Worm (Caenorhabditis elegans) whole organism, L3 larva: Measurements from ENCODE around the gene lex-1.

Experiments
- R02D3.7 ChIP-seq: fragments of 150-350 bp; optimal IDR thresholded peaks from 2 replicates; lab custom pipeline; 2014; ENCODE audit warnings: missing biosample characterization, missing genetic modification characterization
- ZK546.5 ChIP-seq: sonication (generic microtip); optimal IDR thresholded peaks from 2 replicates; lab custom pipeline; 2017; ENCODE audit warnings: missing biosample characterization, missing genetic modification characterization
- ama-1 ChIP-seq: fragments of 150-350 bp; optimal IDR thresholded peaks from 2 replicates; lab custom pipeline; 2018
- ceh-16 ChIP-seq: sonication (generic microtip); optimal IDR thresholded peaks from 2 replicates; lab custom pipeline; 2017; ENCODE audit warnings: missing biosample characterization, missing genetic modification characterization
- ceh-28 ChIP-seq: fragments of 150-350 bp; optimal IDR thresholded peaks from 2 replicates; lab custom pipeline; 2014; ENCODE audit warnings: missing biosample characterization, missing genetic modification reagents, missing genetic modification characterization
- ceh-82 ChIP-seq: fragments of 150-350 bp; optimal IDR thresholded peaks from 2 replicates; lab custom pipeline; 2014; ENCODE audit warnings: missing biosample characterization, missing genetic modification characterization
- ceh-9 ChIP-seq: sonication (generic microtip); optimal IDR thresholded peaks from 2 replicates; lab custom pipeline; 2018; ENCODE audit warnings: missing biosample characterization, missing genetic modification characterization
- daf-12 ChIP-seq: fragments of 150-350 bp; optimal IDR thresholded peaks from 2 replicates; lab custom pipeline; 2014; ENCODE audit warnings: missing biosample characterization, missing genetic modification reagents, missing genetic modification characterization
- egl-27 ChIP-seq: sonication (generic microtip); optimal IDR thresholded peaks from 4 replicates; lab custom pipeline; 2017; ENCODE audit warnings: missing biosample characterization, missing genetic modification reagents, missing genetic modification characterization
- egl-5 ChIP-seq: fragments of 150-350 bp; optimal IDR thresholded peaks from 2 replicates; lab custom pipeline; 2017; ENCODE audit warnings: missing biosample characterization, missing genetic modification reagents, missing genetic modification characterization, inconsistent platforms
- elt-1 ChIP-seq: fragments of 150-350 bp; optimal IDR thresholded peaks from 2 replicates; lab custom pipeline; 2014; ENCODE audit warnings: missing biosample characterization, missing genetic modification characterization
- elt-3 ChIP-seq, 3 experiments: fragments of 150-350 bp in 1 of 3; sonication (generic microtip) in 2 of 3; optimal IDR thresholded peaks; 2 replicates in 2 of 3; 4 replicates in 1 of 3; lab custom pipeline; 2014 to 2017; ENCODE audit warnings: missing biosample characterization in 3 of 3, missing genetic modification characterization in 3 of 3
- fkh-10 ChIP-seq: sonication (generic microtip); optimal IDR thresholded peaks from 2 replicates; lab custom pipeline; 2017; ENCODE audit warnings: missing biosample characterization, missing genetic modification reagents, missing genetic modification characterization
- fkh-2 ChIP-seq: fragments of 150-350 bp; optimal IDR thresholded peaks from 2 replicates; lab custom pipeline; 2014; ENCODE audit warnings: missing biosample characterization, missing genetic modification reagents, missing genetic modification characterization
- lin-15B ChIP-seq: fragments of 150-350 bp; optimal IDR thresholded peaks from 2 replicates; lab custom pipeline; 2014; ENCODE audit warnings: missing biosample characterization, missing genetic modification characterization
- lin-39 ChIP-seq: fragments of 150-350 bp; optimal IDR thresholded peaks from 2 replicates; lab custom pipeline; 2018; ENCODE audit warnings: missing biosample characterization, missing genetic modification reagents, missing genetic modification characterization
- lsy-12 ChIP-seq: sonication (generic microtip); optimal IDR thresholded peaks from 2 replicates; lab custom pipeline; 2016; ENCODE audit warnings: mild to moderate bottlenecking, missing genetic modification characterization, missing compliant biosample characterization
- mdl-1 ChIP-seq: fragments of 150-350 bp; optimal IDR thresholded peaks from 2 replicates; lab custom pipeline; 2014; ENCODE audit warnings: missing biosample characterization, missing genetic modification characterization
- mml-1 ChIP-seq: fragments of 150-350 bp; sonication (generic microtip); optimal IDR thresholded peaks from 3 replicates; lab custom pipeline; 2014; ENCODE audit warnings: missing biosample characterization, missing genetic modification characterization
- nfya-1 ChIP-seq: sonication (generic microtip); optimal IDR thresholded peaks from 2 replicates; lab custom pipeline; 2017; ENCODE audit warnings: missing genetic modification characterization, mild to moderate bottlenecking, missing compliant biosample characterization, antibody characterized with exemption, moderate library complexity; ENCODE audit not compliant: insufficient read depth
- nhr-12 ChIP-seq: fragments of 150-350 bp; optimal IDR thresholded peaks from 2 replicates; lab custom pipeline; 2014; ENCODE audit warnings: missing biosample characterization, missing genetic modification characterization
- nhr-23 ChIP-seq: fragments of 150-350 bp; optimal IDR thresholded peaks from 2 replicates; lab custom pipeline; 2014; ENCODE audit warnings: missing biosample characterization, missing genetic modification reagents, missing genetic modification characterization
- nhr-237 ChIP-seq: fragments of 150-350 bp; optimal IDR thresholded peaks from 2 replicates; lab custom pipeline; 2014; ENCODE audit warnings: missing biosample characterization, missing genetic modification characterization
- nhr-25 ChIP-seq: sonication (generic microtip); optimal IDR thresholded peaks from 2 replicates; lab custom pipeline; 2017; ENCODE audit warnings: missing biosample characterization, missing genetic modification characterization
- nhr-43 ChIP-seq: sonication (generic microtip); optimal IDR thresholded peaks from 2 replicates; lab custom pipeline; 2016; ENCODE audit warnings: mild to moderate bottlenecking, missing genetic modification characterization, missing compliant biosample characterization; ENCODE audit not compliant: poor library complexity, severe bottlenecking
- nhr-76 ChIP-seq: fragments of 150-350 bp; sonication (generic microtip); optimal IDR thresholded peaks from 5 replicates; lab custom pipeline; 2014; ENCODE audit warnings: missing biosample characterization, missing genetic modification characterization
- pha-4 ChIP-seq: fragments of 150-350 bp; optimal IDR thresholded peaks from 2 replicates; lab custom pipeline; 2014; ENCODE audit warnings: missing biosample characterization, missing genetic modification reagents, missing genetic modification characterization
- pqm-1 ChIP-seq: fragments of 150-350 bp; optimal IDR thresholded peaks from 2 replicates; lab custom pipeline; 2017; ENCODE audit warnings: missing biosample characterization, missing genetic modification characterization, inconsistent platforms
- sea-2 ChIP-seq: fragments of 150-350 bp; sonication (generic microtip); optimal IDR thresholded peaks from 4 replicates; lab custom pipeline; 2014; ENCODE audit warnings: missing biosample characterization, missing genetic modification reagents, missing genetic modification characterization
- skn-1 ChIP-seq: fragments of 150-350 bp; optimal IDR thresholded peaks from 2 replicates; lab custom pipeline; 2014; ENCODE audit warnings: missing biosample characterization, missing genetic modification characterization
- snpc-4 ChIP-seq: fragments of 150-350 bp; optimal IDR thresholded peaks from 2 replicates; lab custom pipeline; 2014; ENCODE audit warnings: missing biosample characterization, missing genetic modification characterization
- tbx-2 ChIP-seq: sonication (generic microtip); optimal IDR thresholded peaks from 2 replicates; lab custom pipeline; 2016; ENCODE audit warnings: mild to moderate bottlenecking, missing genetic modification characterization, missing compliant biosample characterization
- unc-62 ChIP-seq: fragments of 150-350 bp; sonication (generic microtip); optimal IDR thresholded peaks from 4 replicates; lab custom pipeline; 2014; ENCODE audit warnings: missing biosample characterization, missing genetic modification reagents, missing genetic modification characterization
- zag-1 ChIP-seq: fragments of 150-350 bp; optimal IDR thresholded peaks from 2 replicates; lab custom pipeline; 2014; ENCODE audit warnings: missing biosample characterization, missing genetic modification characterization
- ztf-11 ChIP-seq: fragments of 150-350 bp; optimal IDR thresholded peaks from 2 replicates; lab custom pipeline; 2014; ENCODE audit warnings: missing biosample characterization, missing genetic modification characterization
- ztf-4 ChIP-seq: fragments of 150-350 bp; optimal IDR thresholded peaks from 2 replicates; lab custom pipeline; 2014; ENCODE audit warnings: missing biosample characterization, missing genetic modification characterization

lex-1 gene

DNA sequence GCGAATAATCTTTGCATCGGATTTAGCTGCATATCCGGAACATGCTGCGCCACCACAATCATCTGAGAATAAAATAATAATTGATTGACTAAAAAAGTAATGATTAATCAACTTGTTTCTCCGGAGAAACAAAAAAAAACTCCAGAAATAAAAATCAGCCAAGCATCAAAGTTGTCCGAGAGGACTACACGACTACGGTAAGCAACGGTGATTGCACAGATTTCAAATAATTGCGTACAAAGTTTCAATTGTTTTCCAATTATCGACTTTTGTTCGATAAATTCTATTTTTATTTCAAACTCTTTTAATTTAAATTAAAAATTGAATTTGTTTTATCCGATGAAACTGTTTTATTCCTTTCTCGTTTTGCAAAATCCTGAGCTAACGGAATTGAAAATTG is 14.1 kb downstream of the lex-1 start, which contains the start of gene cpsf-4:
Gene cpsf-4 (minus strand): TSS at position 62 of the 400 bp plus-strand sequence.
- TF ChIP-seq ZK546.5 (tag; lab: Kevin White, UChicago) (no peak), nhr-12 (tag; lab: Kevin White, UChicago) (no peak), ama-1 (lab: Kevin White, UChicago) (no peak), lin-15B (no peak), mdl-1 (no peak), sea-2 (no peak), elt-3 (tag; optimal IDR thresholded peaks at IDR 0.05; lab: Kevin White, UChicago) (no peak), egl-27 (no peak)

ce11 chrIV:12093819-12094218 is 14.5 kb downstream of the lex-1 start, which contains the start of gene F11A10.5:
Gene F11A10.5 (plus strand): TSS chrIV:12094119.
- TF ChIP-seq daf-12 (tag; lab: Kevin White, UChicago): no peak
- TF ChIP-seq fkh-10 (GFP tag; lab: Kevin White, UChicago): no peak
- TF ChIP-seq snpc-4 (tag; lab: Kevin White, UChicago): no peak
- TF ChIP-seq lin-15B: peak; percentile 41
- TF ChIP-seq ceh-16 (tag; lab: Kevin White, UChicago): no peak
- TF ChIP-seq nhr-25 (tag; lab: Kevin White, UChicago): peak; percentile 22
- TF ChIP-seq ZK546.5 (tag; lab: Kevin White, UChicago): no peak
- TF ChIP-seq lin-39: no peak
- no peak for TF ChIP-seq nfya-1 (tag; lab: Kevin White, UChicago)
- TF ChIP-seq ceh-28: no peak
- TF ChIP-seq pha-4 (tag; lab: Kevin White, UChicago): no peak
- TF ChIP-seq egl-5 (tag; lab: Kevin White, UChicago): no peak
- TF ChIP-seq ztf-4 (tag; lab: Kevin White, UChicago): no peak
- TF ChIP-seq nhr-237 (tag; lab: Kevin White, UChicago): no peak
- no peak for TF ChIP-seq R02D3.7 (tag; lab: Kevin White, UChicago)
- no peak for TF ChIP-seq unc-62 (GFP tag; lab: Kevin White, UChicago)
- no peak for TF ChIP-seq fkh-2 (tag; lab: Kevin White, UChicago)
- TF ChIP-seq nhr-23: peak; percentile 7

DNA sequence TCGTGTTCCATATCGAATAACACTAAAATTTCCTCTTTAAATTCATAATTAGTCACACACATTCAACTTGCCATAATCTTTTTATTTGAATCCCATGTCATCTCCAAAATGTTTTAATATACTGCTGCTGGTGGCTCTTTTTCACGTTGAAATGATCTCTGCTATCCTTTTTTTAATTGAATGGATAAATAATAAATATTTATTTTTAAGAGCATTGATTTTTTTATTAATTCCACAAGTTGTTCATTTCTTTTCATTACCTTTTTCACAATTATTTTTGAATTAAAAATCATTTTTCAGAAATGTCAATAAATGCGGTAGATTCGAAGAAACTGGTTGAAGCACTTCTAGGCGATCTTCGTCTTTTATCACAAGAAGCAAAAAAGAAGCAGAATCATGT is 17.2 kb downstream of the lex-1 start, which contains the start of gene mon-2:
Gene mon-2 (plus strand): TSS at position 301 of the 400 bp plus-strand sequence.
- TF ChIP-seq pqm-1 (tag; lab: Kevin White, UChicago): no peak

ce11 chrIV:12105558-12105957 is 26.3 kb downstream of the lex-1 start, which contains the start of gene M18.3:
Gene M18.3 (plus strand): TSS chrIV:12105858.
- TF ChIP-seq zag-1: no peak
- no peak for TF ChIP-seq lsy-12

DNA sequence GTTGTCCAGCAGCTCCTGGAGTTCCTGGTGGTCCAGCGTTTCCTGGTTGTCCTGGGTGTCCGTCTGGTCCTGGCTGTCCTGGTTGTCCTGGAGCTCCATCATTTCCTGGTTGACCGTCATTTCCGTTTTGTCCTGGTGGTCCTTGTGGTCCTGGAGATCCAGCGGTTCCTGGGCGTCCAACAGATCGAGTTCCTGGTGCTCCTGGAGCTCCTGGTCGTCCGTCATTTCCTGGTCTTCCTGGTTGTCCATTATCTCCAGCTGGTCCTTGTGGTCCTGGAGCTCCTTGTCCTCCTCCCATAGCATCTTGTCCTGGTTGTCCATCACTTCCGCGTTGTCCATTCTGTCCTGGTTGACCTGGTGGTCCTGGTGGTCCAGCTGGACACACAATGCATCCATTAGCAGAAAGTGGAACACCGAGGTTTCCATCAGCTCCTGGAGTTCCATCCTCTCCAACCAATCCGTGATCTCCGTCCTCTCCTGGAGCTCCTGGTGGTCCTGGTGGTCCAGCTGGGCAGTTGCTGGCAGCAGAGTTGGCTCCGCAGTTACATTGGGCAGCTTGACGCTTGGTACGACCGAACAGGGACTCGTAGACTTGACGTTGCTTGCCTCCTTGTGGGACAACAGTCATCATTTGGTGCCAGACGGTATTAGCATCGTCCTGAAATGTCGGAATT is 29.8 kb downstream of the lex-1 start:
- TF ChIP-seq tbx-2 (no peak), elt-1 (no peak), ceh-9 (tag; lab: Kevin White, UChicago) (no peak), ztf-11 (no peak), nhr-43 (tag; lab: Kevin White, UChicago) (no peak), pha-4 (tag; lab: Kevin White, UChicago) (no peak), mml-1 (no peak), lsy-12 (no peak)

ce11 chrIV:12109743-12110142 is 30.5 kb downstream of the lex-1 start:
- no peak for TF ChIP-seq nfya-1 (tag; lab: Kevin White, UChicago)
- no peak for TF ChIP-seq ceh-82
- no peak for TF ChIP-seq snpc-4 (tag; lab: Kevin White, UChicago)
- no peak for TF ChIP-seq elt-3 (tag; optimal IDR thresholded peaks at IDR 0.05; lab: Kevin White, UChicago)
- no peak for TF ChIP-seq nhr-43 (tag; lab: Kevin White, UChicago)
- no peak for TF ChIP-seq ZK546.5 (tag; lab: Kevin White, UChicago)
- no peak for TF ChIP-seq lsy-12
- no peak for TF ChIP-seq nhr-12 (tag; lab: Kevin White, UChicago)
- TF ChIP-seq unc-62 (GFP tag; lab: Kevin White, UChicago): no peak
- TF ChIP-seq ztf-4 (tag; lab: Kevin White, UChicago): no peak
- no peak for TF ChIP-seq nhr-76 (tag; lab: Kevin White, UChicago)
- TF ChIP-seq skn-1 (tag; lab: Kevin White, UChicago): no peak
